Worm (Caenorhabditis elegans): ENCODE data around the gene nol-6.

ce11 chrII:1402167-1402619 lies 35.1 kb downstream of the nol-6 start, which contains the start of gene Y51H7C.7:
- TF ChIP-seq ceh-16 (tag; optimal IDR thresholded peaks at IDR 0.05): no peak
- no peak for TF ChIP-seq unc-62 (GFP tag; optimal IDR thresholded peaks at IDR 0.05)

All from whole organism, L2 larva.